Worm (Caenorhabditis elegans): ENCODE data around the gene F11C1.9.

DNA sequence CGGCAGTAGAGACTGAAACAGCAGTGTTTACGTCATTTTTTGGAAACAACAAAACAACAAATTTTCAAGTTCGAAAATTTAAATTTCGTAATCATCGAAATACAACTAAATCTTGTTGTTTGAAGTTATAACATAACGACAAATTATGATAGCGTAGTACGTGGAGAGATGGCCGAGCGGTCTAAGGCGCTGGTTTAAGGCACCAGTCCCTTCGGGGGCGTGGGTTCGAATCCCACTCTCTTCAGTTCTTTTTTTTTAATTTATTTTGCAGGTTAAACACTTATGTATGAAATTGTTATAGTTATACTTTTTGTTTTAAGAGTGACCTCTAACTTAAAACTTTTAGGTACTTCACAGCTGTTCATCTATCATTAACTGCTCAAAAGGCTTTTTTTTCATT, 35.1 kb downstream of the F11C1.9 start:
- TF ChIP-seq med-1 (GFP tag; optimal IDR thresholded peaks at IDR 0.05; ENCODE audit: insufficient read depth) (no peak), T22C8.4 (GFP tag; IDR thresholded peaks at IDR 0.05) (no peak), klf-2 (GFP tag; conservative IDR thresholded peaks at IDR 0.05) (no peak), cog-1 (tag; optimal IDR thresholded peaks at IDR 0.05) (no peak), ztf-23 (GFP tag; IDR thresholded peaks at IDR 0.05) (no peak)

Measured in whole organism, midembryonic.